Worm (Caenorhabditis elegans) whole organism, L2 larva: ENCODE results near the gene hex-3.

Experiments
- egl-27 ChIP-seq: sonication (generic microtip); optimal IDR thresholded peaks from 3 replicates; lab custom pipeline; 2017; ENCODE audit warnings: missing biosample characterization, missing genetic modification reagents, missing genetic modification characterization
- lin-13 ChIP-seq: fragments of 150-350 bp; optimal IDR thresholded peaks from 2 replicates; lab custom pipeline; 2014; ENCODE audit warnings: missing biosample characterization, missing genetic modification reagents, missing genetic modification characterization
- nhr-11 ChIP-seq: fragments of 150-350 bp; optimal IDR thresholded peaks from 2 replicates; lab custom pipeline; 2014; ENCODE audit warnings: missing biosample characterization, missing genetic modification characterization
- nhr-237 ChIP-seq: fragments of 150-350 bp; optimal IDR thresholded peaks from 2 replicates; lab custom pipeline; 2014; ENCODE audit warnings: missing biosample characterization, missing genetic modification characterization
- nhr-25 ChIP-seq: fragments of 150-350 bp; sonication (generic microtip); optimal IDR thresholded peaks from 3 replicates; lab custom pipeline; 2014; ENCODE audit warnings: missing biosample characterization, missing genetic modification characterization

- TF ChIP-seq egl-27 (tag; lab: Kevin White, UChicago): no peak
- no peak for TF ChIP-seq nhr-11 (tag; lab: Kevin White, UChicago)
- no peak for TF ChIP-seq nhr-237 (tag; lab: Kevin White, UChicago)
- no peak for TF ChIP-seq nhr-25 (tag; lab: Kevin White, UChicago)
- TF ChIP-seq lin-13 (GFP tag; lab: Kevin White, UChicago): no peak
These were observed 42.2 kb upstream of the hex-3 start for ce11 chrIII:10806821-10807220.
